Fruit fly (Drosophila melanogaster) whole organism, embryonic: ENCODE results near the gene tipE.

Experiments
- Adf1 ChIP-seq: fragments of 200-800 bp; sonication (Bioruptor generic); IDR thresholded peaks from 2 replicates; pipeline ENCODE4 v1.3.6; 2022; ENCODE audit warnings: missing biosample characterization, missing genetic modification characterization
- Aef1 ChIP-seq: fragments of 200-800 bp; sonication (Bioruptor generic); IDR thresholded peaks from 3 replicates; pipeline ENCODE4 v1.3.6; 2022; ENCODE audit warnings: missing biosample characterization, missing genetic modification characterization
- C15 ChIP-seq: fragments of 200-800 bp; sonication (Bioruptor generic); IDR thresholded peaks from 3 replicates; pipeline ENCODE4 v1.3.6; 2022; ENCODE audit warnings: missing biosample characterization, missing genetic modification characterization
- CG10565 ChIP-seq: fragments of 200-800 bp; sonication (Bioruptor generic); optimal IDR thresholded peaks from 3 replicates; lab custom pipeline; 2016; ENCODE audit warnings: missing biosample characterization, mild to moderate bottlenecking, missing genetic modification characterization
- CG11696 ChIP-seq: fragments of 200-800 bp; sonication (Bioruptor generic); IDR thresholded peaks from 2 replicates; pipeline ENCODE4 v1.3.6; 2022; ENCODE audit warnings: missing biosample characterization, missing genetic modification characterization
- CG12219 ChIP-seq: fragments of 200-800 bp; sonication (Bioruptor generic); optimal IDR thresholded peaks from 3 replicates; lab custom pipeline; 2018; ENCODE audit warnings: missing biosample characterization, mild to moderate bottlenecking, missing genetic modification characterization
- CG14710 ChIP-seq: fragments of 200-800 bp; sonication (Bioruptor generic); optimal IDR thresholded peaks from 3 replicates; lab custom pipeline; 2019; ENCODE audit warnings: missing biosample characterization, mild to moderate bottlenecking, missing genetic modification characterization, moderate library complexity
- CG16779 ChIP-seq: fragments of 200-800 bp; sonication (Bioruptor generic); IDR thresholded peaks from 2 replicates; pipeline ENCODE4 v1.3.6; 2022; ENCODE audit warnings: missing biosample characterization, missing genetic modification characterization
- CG16813 ChIP-seq: fragments of 200-800 bp; sonication (Bioruptor generic); IDR thresholded peaks from 3 replicates; pipeline ENCODE4 v1.3.6; 2022; ENCODE audit warnings: missing biosample characterization, missing genetic modification characterization; ENCODE audit not compliant: partially characterized antibody
- CG18011 ChIP-seq: fragments of 200-800 bp; sonication (Bioruptor generic); optimal IDR thresholded peaks from 2 replicates; lab custom pipeline; 2017; ENCODE audit warnings: missing biosample characterization, missing genetic modification characterization, mild to moderate bottlenecking, moderate library complexity, missing genotype
- CG18619 ChIP-seq: fragments of 200-800 bp; sonication (Bioruptor generic); optimal IDR thresholded peaks from 3 replicates; lab custom pipeline; 2017; ENCODE audit warnings: missing biosample characterization, mild to moderate bottlenecking, missing genetic modification characterization
- CG2129 ChIP-seq: fragments of 200-800 bp; sonication (Bioruptor generic); IDR thresholded peaks from 2 replicates; pipeline ENCODE4 v1.3.6; 2022; ENCODE audit warnings: missing biosample characterization, missing genetic modification characterization; ENCODE audit not compliant: partially characterized antibody
- CG32532 ChIP-seq: fragments of 200-800 bp; sonication (Bioruptor generic); IDR thresholded peaks from 2 replicates; pipeline ENCODE4 v1.3.6; 2022; ENCODE audit warnings: missing biosample characterization, missing genetic modification characterization
- CG33213 ChIP-seq: fragments of 200-800 bp; sonication (Bioruptor generic); optimal IDR thresholded peaks from 3 replicates; lab custom pipeline; 2016; ENCODE audit warnings: missing biosample characterization, missing genetic modification characterization
- CG42726 ChIP-seq: fragments of 200-800 bp; sonication (Bioruptor generic); IDR thresholded peaks from 2 replicates; pipeline ENCODE4 v1.3.6; 2022; ENCODE audit warnings: missing biosample characterization, missing genetic modification characterization; ENCODE audit not compliant: partially characterized antibody
- CG7357 ChIP-seq: fragments of 200-800 bp; sonication (Bioruptor generic); IDR thresholded peaks from 3 replicates; pipeline ENCODE4 v1.3.6; 2022; ENCODE audit warnings: missing biosample characterization, missing genetic modification characterization
- CG8924 ChIP-seq: fragments of 200-800 bp; optimal IDR thresholded peaks from 3 replicates; lab custom pipeline; 2019; ENCODE audit warnings: missing biosample characterization, mild to moderate bottlenecking, missing genetic modification characterization, moderate library complexity
- CG9215 ChIP-seq: fragments of 200-800 bp; sonication (Bioruptor generic); IDR thresholded peaks from 2 replicates; pipeline ENCODE4 v1.3.6; 2022; ENCODE audit warnings: missing biosample characterization, missing genetic modification characterization
- CG9876 ChIP-seq: fragments of 200-800 bp; sonication (Bioruptor generic); optimal IDR thresholded peaks from 2 replicates; lab custom pipeline; 2016; ENCODE audit warnings: missing biosample characterization, missing genetic modification characterization
- Dbx ChIP-seq: fragments of 200-800 bp; sonication (Bioruptor generic); IDR thresholded peaks from 3 replicates; pipeline ENCODE4 v1.3.6; 2022; ENCODE audit warnings: missing biosample characterization, missing genetic modification characterization
- Fer1 ChIP-seq: fragments of 200-800 bp; sonication (Bioruptor generic); optimal IDR thresholded peaks from 2 replicates; lab custom pipeline; 2017; ENCODE audit warnings: missing biosample characterization, mild to moderate bottlenecking, missing genetic modification characterization
- HLH4C ChIP-seq: fragments of 200-800 bp; sonication (Bioruptor generic); IDR thresholded peaks from 3 replicates; pipeline ENCODE4 v1.3.6; 2022; ENCODE audit warnings: missing biosample characterization, missing genetic modification characterization; ENCODE audit not compliant: partially characterized antibody
- Lhr ChIP-seq: fragments of 200-800 bp; sonication (Bioruptor generic); optimal IDR thresholded peaks from 3 replicates; lab custom pipeline; 2017; ENCODE audit warnings: mild to moderate bottlenecking, missing biosample characterization, missing genetic modification reagents, missing genetic modification characterization
- MBD-R2 ChIP-seq: fragments of 200-800 bp; sonication (Bioruptor generic); IDR thresholded peaks from 2 replicates; pipeline ENCODE4 v1.3.6; 2022; ENCODE audit warnings: missing biosample characterization, missing genetic modification characterization
- MESR4 ChIP-seq: fragments of 200-800 bp; sonication (Bioruptor generic); optimal IDR thresholded peaks from 2 replicates; lab custom pipeline; 2018; ENCODE audit warnings: missing biosample characterization, mild to moderate bottlenecking, missing genetic modification characterization, moderate library complexity
- Max ChIP-seq: fragments of 200-800 bp; sonication (Bioruptor generic); optimal IDR thresholded peaks from 2 replicates; lab custom pipeline; 2016; ENCODE audit warnings: missing biosample characterization, mild to moderate bottlenecking, missing genetic modification characterization
- NC2β ChIP-seq: fragments of 200-800 bp; sonication (Bioruptor generic); optimal IDR thresholded peaks from 2 replicates; lab custom pipeline; 2016; ENCODE audit warnings: missing biosample characterization, missing genetic modification characterization
- NFAT ChIP-seq: fragments of 200-800 bp; sonication (Bioruptor generic); IDR thresholded peaks from 2 replicates; pipeline ENCODE4 v1.3.6; 2022; ENCODE audit warnings: missing biosample characterization, missing genetic modification characterization
- Nf-YA ChIP-seq: fragments of 200-800 bp; sonication (Bioruptor generic); IDR thresholded peaks from 2 replicates; pipeline ENCODE4 v1.3.6; 2022; ENCODE audit warnings: missing biosample characterization, missing genetic modification characterization
- Rfx ChIP-seq: fragments of 200-800 bp; sonication (Bioruptor generic); IDR thresholded peaks from 2 replicates; pipeline ENCODE4 v1.3.6; 2022; ENCODE audit warnings: missing biosample characterization, missing genetic modification characterization
- Six4 ChIP-seq: fragments of 200-800 bp; sonication (Bioruptor generic); optimal IDR thresholded peaks from 2 replicates; lab custom pipeline; 2016; ENCODE audit warnings: missing biosample characterization, missing genetic modification characterization
- Sox100B ChIP-seq: fragments of 200-800 bp; sonication (Bioruptor generic); optimal IDR thresholded peaks from 3 replicates; lab custom pipeline; 2018; ENCODE audit warnings: missing biosample characterization, mild to moderate bottlenecking, missing genetic modification characterization
- Taf1 ChIP-seq: fragments of 200-800 bp; sonication (Bioruptor generic); IDR thresholded peaks from 2 replicates; pipeline ENCODE4 v1.3.6; 2022; ENCODE audit warnings: missing biosample characterization, missing genetic modification characterization
- Xrp1 ChIP-seq: fragments of 200-800 bp; sonication (Bioruptor generic); IDR thresholded peaks from 2 replicates; pipeline ENCODE4 v1.3.6; 2022; ENCODE audit warnings: missing biosample characterization, missing genetic modification characterization
- ab ChIP-seq: fragments of 200-800 bp; sonication (Bioruptor generic); optimal IDR thresholded peaks from 2 replicates; lab custom pipeline; 2016; ENCODE audit warnings: missing biosample characterization, missing genetic modification characterization
- btn ChIP-seq: fragments of 200-800 bp; sonication (Bioruptor generic); optimal IDR thresholded peaks from 2 replicates; lab custom pipeline; 2016; ENCODE audit warnings: missing biosample characterization, missing genetic modification characterization
- cad ChIP-seq: fragments of >200 bp; optimal IDR thresholded peaks from 2 replicates; lab custom pipeline; 2017; ENCODE audit warnings: missing biosample characterization, missing genetic modification characterization
- chm ChIP-seq: fragments of 200-800 bp; sonication (Bioruptor generic); IDR thresholded peaks from 2 replicates; pipeline ENCODE4 v1.3.6; 2022; ENCODE audit warnings: missing biosample characterization, missing genetic modification characterization
- crc ChIP-seq: fragments of 200-800 bp; sonication (Bioruptor generic); optimal IDR thresholded peaks from 2 replicates; lab custom pipeline; 2016; ENCODE audit warnings: missing biosample characterization, missing genetic modification characterization
- exex ChIP-seq: fragments of 200-800 bp; sonication (Bioruptor generic); optimal IDR thresholded peaks from 4 replicates; lab custom pipeline; 2018; ENCODE audit warnings: missing biosample characterization, mild to moderate bottlenecking, missing genetic modification characterization, moderate library complexity
- eyg ChIP-seq: fragments of 200-800 bp; sonication (Bioruptor generic); optimal IDR thresholded peaks from 3 replicates; lab custom pipeline; 2016; ENCODE audit warnings: missing biosample characterization, missing genetic modification characterization
- jing ChIP-seq: fragments of 200-800 bp; sonication (Bioruptor generic); optimal IDR thresholded peaks from 2 replicates; lab custom pipeline; 2018; ENCODE audit warnings: missing biosample characterization, mild to moderate bottlenecking, missing genetic modification characterization
- lmd ChIP-seq: fragments of 200-800 bp; sonication (Bioruptor generic); IDR thresholded peaks from 2 replicates; pipeline ENCODE4 v1.3.6; 2022; ENCODE audit warnings: missing biosample characterization, missing genetic modification characterization
- pan ChIP-seq, 4 experiments: fragments of >200 bp in 3 of 4; fragments of 200-800 bp in 1 of 4; sonication (Bioruptor generic) in 1 of 4; optimal IDR thresholded peaks in 3 of 4; IDR thresholded peaks in 1 of 4; 2 replicates each; pipeline versions ENCODE4 v1.3.6 to Lab custom; 2017 to 2022; ENCODE audit warnings: missing biosample characterization in 2 of 4, missing genetic modification characterization in 2 of 4, mixed read lengths in 1 of 4
- pb ChIP-seq: fragments of 200-800 bp; sonication (Bioruptor generic); optimal IDR thresholded peaks from 3 replicates; lab custom pipeline; 2016; ENCODE audit warnings: missing biosample characterization, missing genetic modification characterization
- psq ChIP-seq: fragments of 200-800 bp; sonication (Bioruptor generic); optimal IDR thresholded peaks from 2 replicates; lab custom pipeline; 2017; ENCODE audit warnings: missing biosample characterization, missing genetic modification characterization
- ssp ChIP-seq: fragments of 200-800 bp; sonication (Bioruptor generic); IDR thresholded peaks from 2 replicates; pipeline ENCODE4 v1.3.6; 2022; ENCODE audit warnings: missing biosample characterization, missing genetic modification characterization
- trem ChIP-seq: fragments of 200-800 bp; optimal IDR thresholded peaks from 3 replicates; lab custom pipeline; 2019; ENCODE audit warnings: missing biosample characterization, mild to moderate bottlenecking, missing genetic modification characterization, moderate library complexity
- unc-4 ChIP-seq: fragments of 200-800 bp; sonication (Bioruptor generic); IDR thresholded peaks from 2 replicates; pipeline ENCODE4 v1.3.6; 2022; ENCODE audit warnings: missing biosample characterization, missing genetic modification characterization; ENCODE audit not compliant: partially characterized antibody
- yki ChIP-seq: fragments of >200 bp; optimal IDR thresholded peaks from 3 replicates; lab custom pipeline; 2018

The tipE gene

dm6 chr3L:4138804-4139521 lies 49.3 kb upstream of the tipE start, which contains the start of the genes Rop and Ras64B (continued):
- peak; percentile 39 for TF ChIP-seq NC2β (GFP tag; lab: Kevin White, UChicago)
- TF ChIP-seq CG16813 (GFP tag; lab: Robert Waterston, UW): peak; percentile 86
- TF ChIP-seq C15 (GFP tag; lab: Robert Waterston, UW): no peak
- no peak for TF ChIP-seq jing (GFP tag; lab: Kevin White, UChicago)
- peak; percentile 73 for TF ChIP-seq Lhr (GFP tag; lab: Kevin White, UChicago)
- TF ChIP-seq CG10565 (GFP tag; lab: Kevin White, UChicago): no peak
- TF ChIP-seq pan (optimal IDR thresholded peaks at IDR 0.05; lab: Kevin White, UChicago): no peak
- TF ChIP-seq pan (GFP tag; optimal IDR thresholded peaks at IDR 0.05 in 1 of 2, IDR thresholded peaks at IDR 0.05 in 1 of 2): no peak
- TF ChIP-seq MBD-R2 (GFP tag; lab: Robert Waterston, UW): peak; percentile 84
- TF ChIP-seq Dbx (GFP tag; lab: Robert Waterston, UW): peak; percentile 19; the same call in 1 of the 3 replicates
- no peak for TF ChIP-seq Taf1 (GFP tag; lab: Robert Waterston, UW)
- peak; percentile 99 for TF ChIP-seq MESR4 (GFP tag; lab: Kevin White, UChicago)
- TF ChIP-seq Rfx (GFP tag; lab: Robert Waterston, UW): no peak
- TF ChIP-seq pb (GFP tag; lab: Kevin White, UChicago): peak; percentile 30
- no peak for TF ChIP-seq ab (GFP tag; lab: Kevin White, UChicago)
- no peak for TF ChIP-seq btn (GFP tag; lab: Kevin White, UChicago)
- TF ChIP-seq exex (tag; lab: Kevin White, UChicago): no peak
- peak; percentile 83 for TF ChIP-seq CG42726 (GFP tag; lab: Robert Waterston, UW)
- no peak for TF ChIP-seq yki (lab: Kevin White, UChicago)
- no peak for TF ChIP-seq eyg (GFP tag; lab: Kevin White, UChicago)
- peak; percentile 81 for TF ChIP-seq CG14710 (tag; lab: Kevin White, UChicago)
- TF ChIP-seq CG16779 (GFP tag; lab: Robert Waterston, UW): no peak
- no peak for TF ChIP-seq CG9215 (GFP tag; lab: Robert Waterston, UW)
- TF ChIP-seq Max (GFP tag; lab: Kevin White, UChicago): peak; percentile 17
- TF ChIP-seq cad (GFP tag; lab: Kevin White, UChicago): no peak
- no peak for TF ChIP-seq Aef1 (GFP tag; lab: Robert Waterston, UW)
- no peak for TF ChIP-seq Six4 (GFP tag; lab: Kevin White, UChicago)
- TF ChIP-seq CG18011 (GFP tag; lab: Kevin White, UChicago): no peak
- TF ChIP-seq HLH4C (GFP tag; lab: Robert Waterston, UW): peak; percentile 68
- no peak for TF ChIP-seq crc (GFP tag; lab: Kevin White, UChicago)
- no peak for TF ChIP-seq CG12219
- no peak for TF ChIP-seq CG7357 (GFP tag; lab: Robert Waterston, UW)
- peak; percentile 89 for TF ChIP-seq unc-4 (GFP tag; lab: Robert Waterston, UW)
- TF ChIP-seq Sox100B: no peak
- no peak for TF ChIP-seq Nf-YA (GFP tag; lab: Robert Waterston, UW)
- peak; percentile 45; the same call in 1 of the 2 replicates for TF ChIP-seq CG2129 (GFP tag; lab: Robert Waterston, UW)
- TF ChIP-seq psq (GFP tag; lab: Kevin White, UChicago): no peak
- no peak for TF ChIP-seq Xrp1 (GFP tag; lab: Robert Waterston, UW)
- TF ChIP-seq CG9876: no peak
- no peak for TF ChIP-seq CG11696 (GFP tag; lab: Robert Waterston, UW)
- peak; percentile 41; the same call in 1 of the 2 replicates for TF ChIP-seq CG32532
- no peak for TF ChIP-seq ssp (GFP tag; lab: Robert Waterston, UW)
- peak; percentile 78 for TF ChIP-seq CG33213
- no peak for TF ChIP-seq lmd
- TF ChIP-seq CG18619 (GFP tag; lab: Kevin White, UChicago): no peak
- peak; percentile 74 for TF ChIP-seq trem
- TF ChIP-seq Fer1 (GFP tag; lab: Kevin White, UChicago): peak; percentile 66
- TF ChIP-seq CG8924 (tag; lab: Kevin White, UChicago): peak; percentile 61
- TF ChIP-seq NFAT: no peak
- TF ChIP-seq chm: no peak
- peak; percentile 56 for TF ChIP-seq Adf1 (GFP tag; lab: Robert Waterston, UW)
